Worm (Caenorhabditis elegans): Measurements from ENCODE around the gene K01D12.1.

Gene K01D12.1

DNA sequence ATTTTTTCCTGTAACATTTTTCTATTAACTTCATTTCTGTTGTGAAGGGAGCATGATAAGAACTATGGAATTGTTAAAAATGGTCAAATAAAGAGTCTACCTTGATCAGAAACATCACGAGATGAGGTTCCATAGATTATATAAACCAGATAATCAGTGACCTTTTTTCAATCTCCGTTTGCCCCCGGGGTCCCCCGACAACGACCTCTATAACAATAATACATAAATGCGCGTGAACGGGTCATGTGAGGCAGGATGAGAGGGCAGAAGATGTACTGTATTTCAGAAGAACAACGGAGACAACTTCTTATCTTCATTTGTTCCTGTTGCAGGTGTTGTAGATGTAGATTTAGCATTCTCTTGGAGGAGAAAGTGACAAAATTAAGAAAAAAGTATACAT, 25.5 kb upstream of the K01D12.1 start:
- TF ChIP-seq flt-1 (GFP tag; IDR thresholded peaks at IDR 0.05) (no peak), tab-1 (GFP tag; IDR thresholded peaks at IDR 0.05) (no peak), ztf-23 (GFP tag; IDR thresholded peaks at IDR 0.05) (no peak), med-1 (GFP tag; optimal IDR thresholded peaks at IDR 0.05; ENCODE audit: insufficient read depth) (no peak), klf-2 (GFP tag; conservative IDR thresholded peaks at IDR 0.05) (no peak), cog-1 (tag; optimal IDR thresholded peaks at IDR 0.05) (no peak), T22C8.4 (GFP tag; IDR thresholded peaks at IDR 0.05) (no peak), ztf-29 (GFP tag; IDR thresholded peaks at IDR 0.05) (no peak), ref-1 (GFP tag; conservative IDR thresholded peaks at IDR 0.05) (no peak)

DNA sequence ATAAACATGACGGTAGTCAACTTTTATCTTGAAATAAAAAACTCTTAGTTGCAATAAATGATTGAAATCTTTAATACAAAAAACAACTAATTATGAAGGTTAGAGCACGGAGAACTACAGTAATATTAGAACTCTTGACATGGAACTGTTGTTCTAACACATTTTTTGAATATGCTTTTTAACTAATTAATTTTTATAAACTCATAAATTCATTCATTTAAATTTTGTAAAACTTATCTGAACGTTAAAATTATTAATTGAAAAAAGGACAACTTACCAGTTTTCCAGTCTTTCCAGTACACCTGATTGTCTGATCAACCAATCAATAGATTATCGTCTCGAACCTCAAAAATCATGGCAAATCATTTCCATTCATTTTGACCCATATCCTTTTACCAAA, 24.9 kb upstream of the K01D12.1 start, which contains the start of gene sqt-3:
sqt-3 (plus strand) TSS at position 301 of the 400 bp plus-strand sequence.
- TF ChIP-seq med-1 (GFP tag; optimal IDR thresholded peaks at IDR 0.05; ENCODE audit: insufficient read depth) (no peak), ztf-29 (GFP tag; IDR thresholded peaks at IDR 0.05) (no peak), flt-1 (GFP tag; IDR thresholded peaks at IDR 0.05) (no peak), klf-2 (GFP tag; conservative IDR thresholded peaks at IDR 0.05) (no peak), cog-1 (tag; optimal IDR thresholded peaks at IDR 0.05) (no peak), tab-1 (GFP tag; IDR thresholded peaks at IDR 0.05) (no peak), ref-1 (GFP tag; conservative IDR thresholded peaks at IDR 0.05) (no peak), ztf-23 (GFP tag; IDR thresholded peaks at IDR 0.05) (no peak), T22C8.4 (GFP tag; IDR thresholded peaks at IDR 0.05) (no peak)

DNA sequence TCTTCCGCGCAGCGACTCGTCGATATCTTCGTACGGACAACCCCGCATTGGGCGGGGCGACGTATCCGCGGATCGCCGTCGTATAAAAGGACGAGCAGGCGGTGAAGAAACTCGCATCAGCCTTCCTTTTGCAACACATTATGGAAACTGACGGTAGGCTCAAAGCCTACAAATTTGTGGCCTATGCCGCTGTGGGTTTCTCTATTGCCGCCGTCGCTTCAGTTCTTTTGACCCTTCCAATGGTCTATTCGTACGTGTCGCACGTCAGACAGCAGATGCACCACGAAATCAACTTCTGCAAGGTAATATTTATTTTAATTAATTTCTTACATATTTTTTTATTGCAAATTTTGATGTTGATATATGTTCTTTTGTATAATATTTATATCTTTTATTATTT, 24.5 kb upstream of the K01D12.1 start:
- TF ChIP-seq ztf-29 (GFP tag; IDR thresholded peaks at IDR 0.05), result no peak
- no peak for TF ChIP-seq ztf-23 (GFP tag; IDR thresholded peaks at IDR 0.05)
- no peak for TF ChIP-seq klf-2 (GFP tag; conservative IDR thresholded peaks at IDR 0.05)
- TF ChIP-seq tab-1 (GFP tag; IDR thresholded peaks at IDR 0.05), result no peak
- TF ChIP-seq cog-1 (tag; optimal IDR thresholded peaks at IDR 0.05), result no peak
- TF ChIP-seq T22C8.4 (GFP tag; IDR thresholded peaks at IDR 0.05), result no peak; the same call in 1 of the 2 replicates
- no peak for TF ChIP-seq med-1 (GFP tag; optimal IDR thresholded peaks at IDR 0.05; ENCODE audit: insufficient read depth)
- TF ChIP-seq flt-1 (GFP tag; IDR thresholded peaks at IDR 0.05), result no peak
- TF ChIP-seq ref-1 (GFP tag; conservative IDR thresholded peaks at IDR 0.05), result no peak

DNA sequence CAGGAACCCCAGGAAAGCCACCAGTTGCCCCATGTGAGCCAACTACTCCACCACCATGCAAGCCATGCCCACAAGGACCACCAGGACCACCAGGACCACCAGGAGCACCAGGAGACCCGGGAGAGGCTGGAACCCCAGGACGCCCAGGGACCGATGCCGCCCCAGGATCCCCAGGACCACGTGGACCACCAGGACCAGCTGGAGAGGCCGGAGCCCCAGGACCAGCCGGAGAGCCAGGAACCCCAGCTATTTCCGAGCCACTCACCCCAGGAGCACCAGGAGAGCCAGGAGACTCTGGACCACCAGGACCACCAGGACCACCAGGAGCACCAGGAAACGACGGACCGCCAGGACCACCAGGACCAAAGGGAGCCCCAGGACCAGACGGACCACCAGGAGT, 23.9 kb upstream of the K01D12.1 start:
- TF ChIP-seq ztf-29 (GFP tag; IDR thresholded peaks at IDR 0.05) (peak; percentile 12; the same call in 1 of the 2 replicates), cog-1 (tag; optimal IDR thresholded peaks at IDR 0.05) (no peak), T22C8.4 (GFP tag; IDR thresholded peaks at IDR 0.05) (peak; percentile 43; the same call in 1 of the 2 replicates), klf-2 (GFP tag; conservative IDR thresholded peaks at IDR 0.05) (no peak)

DNA sequence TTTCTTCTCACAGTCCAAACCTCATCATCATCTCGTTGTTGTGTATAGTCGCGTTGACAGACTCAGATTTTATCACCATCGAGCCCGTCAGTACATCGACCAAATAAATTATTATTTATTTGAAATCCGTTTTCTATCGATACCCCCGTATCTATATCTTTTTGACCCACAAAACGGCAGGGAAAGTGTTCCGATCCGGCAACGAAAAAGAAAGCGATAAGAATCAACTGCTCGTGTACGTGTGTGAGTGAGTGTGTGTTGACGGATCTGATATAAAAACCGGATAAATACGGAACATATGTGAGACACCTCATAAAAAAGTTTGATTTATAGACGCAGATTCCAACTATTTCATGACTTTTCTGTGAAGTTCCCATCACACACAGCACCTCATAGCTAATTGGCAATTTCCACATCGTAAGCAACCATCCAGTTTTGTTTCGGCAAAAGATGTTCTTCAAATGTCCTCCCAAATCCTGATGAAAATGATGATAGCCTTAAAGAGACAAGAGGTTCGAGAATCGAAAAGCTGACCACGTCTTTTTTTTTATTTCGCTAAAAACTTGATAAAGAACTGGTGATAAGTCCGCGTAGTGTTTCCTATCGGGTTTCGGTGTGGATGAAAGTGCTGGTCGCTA, 23.0 kb upstream of the K01D12.1 start:
- no peak for TF ChIP-seq med-1 (GFP tag; optimal IDR thresholded peaks at IDR 0.05; ENCODE audit: insufficient read depth)
- TF ChIP-seq flt-1 (GFP tag; IDR thresholded peaks at IDR 0.05), result peak; percentile 54; the same call in 1 of the 2 replicates
- no peak for TF ChIP-seq T22C8.4 (GFP tag; IDR thresholded peaks at IDR 0.05)

DNA sequence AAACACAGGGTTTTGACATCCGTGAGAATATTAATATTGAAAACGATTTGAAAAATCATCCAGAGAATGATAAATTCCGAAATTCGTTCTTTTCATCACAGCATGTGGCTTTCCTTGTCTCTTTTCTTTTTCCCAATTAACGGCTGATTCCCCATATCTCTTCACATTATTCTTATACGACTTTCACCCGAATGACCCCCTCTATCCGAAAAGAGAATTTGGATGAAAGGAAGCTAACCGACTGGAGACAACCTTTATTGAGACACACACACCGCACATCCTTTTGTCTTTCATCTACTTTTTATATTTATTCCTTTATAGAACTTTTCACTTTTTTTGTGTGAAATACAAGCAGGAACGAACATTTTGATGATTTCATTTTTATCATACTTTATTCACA, 19.7 kb upstream of the K01D12.1 start:
- no peak for TF ChIP-seq flt-1 (GFP tag; IDR thresholded peaks at IDR 0.05)
- no peak for TF ChIP-seq tab-1 (GFP tag; IDR thresholded peaks at IDR 0.05)
- no peak for TF ChIP-seq cog-1 (tag; optimal IDR thresholded peaks at IDR 0.05)
- no peak for TF ChIP-seq ref-1 (GFP tag; conservative IDR thresholded peaks at IDR 0.05)
- TF ChIP-seq ztf-23 (GFP tag; IDR thresholded peaks at IDR 0.05), result no peak
- TF ChIP-seq klf-2 (GFP tag; conservative IDR thresholded peaks at IDR 0.05), result no peak
- no peak for TF ChIP-seq T22C8.4 (GFP tag; IDR thresholded peaks at IDR 0.05)
- TF ChIP-seq med-1 (GFP tag; optimal IDR thresholded peaks at IDR 0.05; ENCODE audit: insufficient read depth), result no peak
- TF ChIP-seq ztf-29 (GFP tag; IDR thresholded peaks at IDR 0.05), result no peak

DNA sequence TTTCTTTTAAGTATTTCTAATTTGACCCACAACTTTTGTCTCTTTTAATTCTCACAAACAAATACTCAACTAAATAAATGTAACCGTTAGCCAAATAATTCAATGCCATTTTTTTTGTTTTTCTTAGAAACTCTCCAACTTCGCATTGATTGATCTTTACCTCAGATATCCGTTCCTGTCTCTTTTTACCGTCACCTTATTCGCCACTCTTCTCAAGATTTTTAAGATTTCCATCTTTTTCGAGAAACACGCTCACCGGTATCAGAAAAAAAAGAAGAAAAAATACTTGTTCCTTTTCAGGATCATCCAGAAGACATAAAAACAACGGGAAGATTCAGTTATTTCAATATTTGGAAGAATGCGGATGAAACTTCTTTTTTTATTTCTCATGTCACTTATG, 19.0 kb upstream of the K01D12.1 start, which contains the start of gene F23H12.5:
F23H12.5 (plus strand) TSS at position 301 of the 400 bp plus-strand sequence.
- no peak for TF ChIP-seq med-1 (GFP tag; optimal IDR thresholded peaks at IDR 0.05; ENCODE audit: insufficient read depth)
- TF ChIP-seq ref-1 (GFP tag; conservative IDR thresholded peaks at IDR 0.05), result no peak
- no peak for TF ChIP-seq flt-1 (GFP tag; IDR thresholded peaks at IDR 0.05)
- TF ChIP-seq tab-1 (GFP tag; IDR thresholded peaks at IDR 0.05), result no peak
- no peak for TF ChIP-seq T22C8.4 (GFP tag; IDR thresholded peaks at IDR 0.05)
- no peak for TF ChIP-seq ztf-29 (GFP tag; IDR thresholded peaks at IDR 0.05)
- no peak for TF ChIP-seq ztf-23 (GFP tag; IDR thresholded peaks at IDR 0.05)
- no peak for TF ChIP-seq klf-2 (GFP tag; conservative IDR thresholded peaks at IDR 0.05)
- no peak for TF ChIP-seq cog-1 (tag; optimal IDR thresholded peaks at IDR 0.05)

DNA sequence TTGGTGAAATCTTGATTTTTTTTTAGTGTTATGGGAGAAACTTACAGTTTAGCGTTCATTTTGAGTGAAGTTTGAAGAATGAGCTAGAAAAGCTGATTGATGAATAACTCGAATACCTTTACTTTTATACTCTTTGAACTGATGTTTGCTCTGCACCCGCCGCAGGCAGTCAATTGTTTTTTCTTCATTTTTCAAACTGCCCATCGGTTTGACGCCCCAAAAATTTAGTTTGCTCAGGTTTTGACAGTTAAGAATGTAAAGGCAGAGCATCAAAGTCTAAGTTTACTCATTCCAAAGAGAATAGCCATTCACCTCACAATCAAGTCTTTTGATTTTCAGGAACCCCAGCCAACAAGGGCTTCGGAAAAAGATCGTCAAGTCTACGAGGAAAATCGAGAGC, 15.7 kb upstream of the K01D12.1 start, which contains the start of gene fipr-1:
fipr-1 (minus strand) TSS at position 101 of the 400 bp plus-strand sequence.
- TF ChIP-seq klf-2 (GFP tag; conservative IDR thresholded peaks at IDR 0.05) (no peak), tab-1 (GFP tag; IDR thresholded peaks at IDR 0.05) (no peak), ref-1 (GFP tag; conservative IDR thresholded peaks at IDR 0.05) (no peak), med-1 (GFP tag; optimal IDR thresholded peaks at IDR 0.05; ENCODE audit: insufficient read depth) (no peak), cog-1 (tag; optimal IDR thresholded peaks at IDR 0.05) (no peak), ztf-23 (GFP tag; IDR thresholded peaks at IDR 0.05) (no peak), ztf-29 (GFP tag; IDR thresholded peaks at IDR 0.05) (no peak), T22C8.4 (GFP tag; IDR thresholded peaks at IDR 0.05) (no peak), flt-1 (GFP tag; IDR thresholded peaks at IDR 0.05) (no peak)

DNA sequence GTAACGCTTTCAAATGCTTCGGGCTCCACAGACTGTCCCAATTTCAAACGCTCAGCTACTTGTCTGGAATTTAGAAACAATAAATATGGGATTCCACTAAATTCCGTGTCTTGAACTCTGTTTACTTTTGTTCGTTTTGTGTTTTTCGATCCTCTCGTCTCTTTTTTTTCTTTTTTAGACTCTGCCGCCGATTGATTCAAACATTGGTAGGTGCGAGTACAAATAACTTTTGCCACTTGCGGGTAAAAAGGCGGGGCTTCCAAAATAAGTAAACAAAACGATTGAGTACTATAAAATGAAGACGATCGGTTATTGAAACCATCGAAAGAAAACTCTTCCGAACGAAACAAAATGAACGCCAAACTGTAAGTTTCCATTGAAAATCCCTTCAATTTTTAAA, 12.3 kb upstream of the K01D12.1 start, which contains the start of gene fipr-2:
fipr-2 (plus strand) TSS at position 245 of the 400 bp plus-strand sequence.
- TF ChIP-seq ztf-29 (GFP tag; IDR thresholded peaks at IDR 0.05), result no peak
- no peak for TF ChIP-seq cog-1 (tag; optimal IDR thresholded peaks at IDR 0.05)
- TF ChIP-seq flt-1 (GFP tag; IDR thresholded peaks at IDR 0.05), result no peak
- no peak for TF ChIP-seq T22C8.4 (GFP tag; IDR thresholded peaks at IDR 0.05)

DNA sequence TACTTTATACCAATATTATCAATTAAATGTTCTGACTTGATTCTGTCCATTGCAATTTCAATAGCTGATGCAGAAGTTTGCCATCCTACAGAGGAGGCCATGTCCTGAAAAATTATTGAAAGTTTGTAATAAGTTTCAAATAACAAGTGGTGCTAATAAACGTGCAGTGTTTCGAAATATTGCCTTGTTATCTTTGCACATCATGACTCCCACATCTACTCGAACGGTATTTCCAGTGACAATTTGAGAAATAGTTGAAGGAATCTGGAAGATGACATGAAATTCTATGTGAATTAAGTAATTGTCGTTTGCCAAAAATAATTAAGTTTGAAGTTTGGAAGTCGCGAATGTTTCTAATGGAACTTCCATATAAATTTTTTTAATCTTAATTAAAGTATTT, 7.9 kb upstream of the K01D12.1 start, which contains the start of gene gcy-13:
gcy-13 (minus strand) TSS at position 101 of the 400 bp plus-strand sequence.
- TF ChIP-seq ztf-29 (GFP tag; IDR thresholded peaks at IDR 0.05) (no peak), tab-1 (GFP tag; IDR thresholded peaks at IDR 0.05) (no peak), flt-1 (GFP tag; IDR thresholded peaks at IDR 0.05) (no peak), cog-1 (tag; optimal IDR thresholded peaks at IDR 0.05) (no peak), ztf-23 (GFP tag; IDR thresholded peaks at IDR 0.05) (no peak), klf-2 (GFP tag; conservative IDR thresholded peaks at IDR 0.05) (no peak), ref-1 (GFP tag; conservative IDR thresholded peaks at IDR 0.05) (no peak), T22C8.4 (GFP tag; IDR thresholded peaks at IDR 0.05) (no peak), med-1 (GFP tag; optimal IDR thresholded peaks at IDR 0.05; ENCODE audit: insufficient read depth) (no peak)
